Worm (Caenorhabditis elegans) whole organism, early embryonic: ENCODE results near the gene F14D2.15.

Experiments
- B0310.2 ChIP-seq: sonication (generic microtip); optimal IDR thresholded peaks from 2 replicates; lab custom pipeline; 2016; ENCODE audit warnings: mild to moderate bottlenecking, missing genetic modification characterization, missing compliant biosample characterization
- F13C5.2 ChIP-seq: sonication (generic microtip); optimal IDR thresholded peaks from 2 replicates; lab custom pipeline; 2017; ENCODE audit warnings: mild to moderate bottlenecking, missing genetic modification characterization, inconsistent platforms, missing compliant biosample characterization
- aly-1 ChIP-seq: sonication (generic microtip); optimal IDR thresholded peaks from 2 replicates; lab custom pipeline; 2016; ENCODE audit warnings: missing genetic modification characterization, missing compliant biosample characterization
- ama-1 ChIP-seq: fragments of 150-350 bp; optimal IDR thresholded peaks from 2 replicates; lab custom pipeline; 2014
- ceh-13 ChIP-seq: fragments of 200-800 bp; sonication (Bioruptor generic); optimal IDR thresholded peaks from 2 replicates; lab custom pipeline; 2018; ENCODE audit warnings: mild to moderate bottlenecking, missing genetic modification characterization, missing compliant biosample characterization
- ceh-36 ChIP-seq: sonication (generic microtip); optimal IDR thresholded peaks from 2 replicates; lab custom pipeline; 2016; ENCODE audit warnings: missing genetic modification characterization, inconsistent platforms, missing compliant biosample characterization
- ets-7 ChIP-seq: sonication (generic microtip); optimal IDR thresholded peaks from 2 replicates; lab custom pipeline; 2016; ENCODE audit warnings: missing genotype, missing genetic modification characterization, missing compliant biosample characterization
- flt-1 ChIP-seq: fragments of 200-800 bp; sonication (Bioruptor generic); IDR thresholded peaks from 2 replicates; pipeline ENCODE4 v1.3.6; 2022; ENCODE audit warnings: missing genetic modification characterization, missing compliant biosample characterization
- hmbx-1 ChIP-seq: sonication (generic microtip); optimal IDR thresholded peaks from 2 replicates; lab custom pipeline; 2016; ENCODE audit warnings: mild to moderate bottlenecking, missing genetic modification characterization, missing compliant biosample characterization
- hmg-4 ChIP-seq: fragments of 200-800 bp; sonication (Bioruptor generic); optimal IDR thresholded peaks from 2 replicates; lab custom pipeline; 2018; ENCODE audit warnings: mild to moderate bottlenecking, missing genetic modification characterization, missing compliant biosample characterization
- hnd-1 ChIP-seq: sonication (generic microtip); optimal IDR thresholded peaks from 2 replicates; lab custom pipeline; 2016; ENCODE audit warnings: missing genetic modification characterization, missing compliant biosample characterization
- pes-1 ChIP-seq: fragments of 200-800 bp; sonication (Bioruptor generic); IDR thresholded peaks from 2 replicates; pipeline ENCODE4 v1.3.6; 2022; ENCODE audit warnings: missing genetic modification reagents, missing genetic modification characterization, missing compliant biosample characterization
- scrt-1 ChIP-seq: fragments of 200-800 bp; sonication (Bioruptor generic); IDR thresholded peaks from 2 replicates; pipeline ENCODE4 v1.3.6; 2022; ENCODE audit warnings: missing genetic modification characterization, missing compliant biosample characterization
- sea-1 ChIP-seq: fragments of 200-800 bp; sonication (Bioruptor generic); conservative IDR thresholded peaks from 2 replicates; pipeline ENCODE4 v1.3.6; 2022; ENCODE audit warnings: missing genetic modification characterization, missing compliant biosample characterization
- tbx-11 ChIP-seq: fragments of 200-800 bp; sonication (Bioruptor generic); IDR thresholded peaks from 2 replicates; pipeline ENCODE4 v1.3.6; 2022; ENCODE audit warnings: missing genetic modification characterization, missing compliant biosample characterization
- tbx-37 ChIP-seq: fragments of 200-800 bp; sonication (Bioruptor generic); conservative IDR thresholded peaks from 2 replicates; pipeline ENCODE4 v1.3.6; 2022; ENCODE audit warnings: missing genetic modification reagents, missing genetic modification characterization, missing compliant biosample characterization
- tra-4 ChIP-seq: sonication (generic microtip); optimal IDR thresholded peaks from 2 replicates; lab custom pipeline; 2017; ENCODE audit warnings: missing genetic modification characterization, missing compliant biosample characterization

Gene F14D2.15

ce11 chrII:3374779-3375178 lies 31.2 kb upstream of the F14D2.15 start, which contains the start of gene bath-10:
Gene bath-10, plus strand, starts transcription at chrII:3375079.
- TF ChIP-seq ama-1 (lab: Kevin White, UChicago) (no peak), F13C5.2 (no peak), tra-4 (no peak)

- TF ChIP-seq ets-7 (tag; lab: Kevin White, UChicago) (peak; percentile 24), sea-1 (GFP tag; lab: Robert Waterston, UW) (no peak)
These were observed 30.3 kb upstream of the F14D2.15 start for ce11 chrII:3373875-3374274.

DNA sequence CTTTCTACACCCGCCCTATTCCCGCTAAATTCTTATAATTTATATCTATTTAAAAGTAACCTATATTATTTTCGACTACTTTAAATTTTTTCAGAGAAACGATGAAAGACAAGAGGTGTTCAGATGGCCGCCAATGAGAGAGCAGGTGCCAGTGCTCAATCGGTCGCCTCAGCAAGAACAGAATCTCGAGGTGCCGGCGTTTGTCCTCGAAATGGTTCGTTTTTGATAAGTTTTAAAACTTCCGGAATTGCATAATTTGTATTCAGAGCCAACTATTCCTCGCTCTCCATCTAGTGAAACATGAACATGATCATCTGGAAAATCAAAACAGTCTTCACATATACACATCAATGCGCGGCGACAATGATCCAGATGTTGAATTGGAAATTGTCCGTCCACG lies 27.4 kb upstream of the F14D2.15 start, which contains the start of gene bath-23:
Gene bath-23, plus strand, starts transcription at position 301 of the 400 bp plus-strand sequence.
- TF ChIP-seq scrt-1 (GFP tag; lab: Robert Waterston, UW) (no peak), pes-1 (GFP tag; lab: Robert Waterston, UW) (no peak), ceh-36 (tag; lab: Kevin White, UChicago) (no peak), ceh-13 (GFP tag; lab: Kevin White, UChicago) (no peak), ama-1 (lab: Kevin White, UChicago) (no peak), sea-1 (GFP tag; lab: Robert Waterston, UW) (no peak), tbx-11 (GFP tag; lab: Robert Waterston, UW) (no peak), flt-1 (GFP tag; lab: Robert Waterston, UW) (no peak), hnd-1 (tag; lab: Kevin White, UChicago) (no peak), B0310.2 (tag; lab: Kevin White, UChicago) (no peak), tra-4 (no peak), aly-1 (no peak), tbx-37 (GFP tag; lab: Robert Waterston, UW) (no peak), F13C5.2 (no peak)

- no peak for TF ChIP-seq flt-1 (GFP tag; lab: Robert Waterston, UW)
- TF ChIP-seq hmg-4, result no peak
- TF ChIP-seq tbx-11 (GFP tag; lab: Robert Waterston, UW), result no peak
- no peak for TF ChIP-seq B0310.2 (tag; lab: Kevin White, UChicago)
- TF ChIP-seq sea-1 (GFP tag; lab: Robert Waterston, UW), result no peak
- TF ChIP-seq ceh-36 (tag; lab: Kevin White, UChicago), result no peak
- TF ChIP-seq ama-1 (lab: Kevin White, UChicago), result no peak
- TF ChIP-seq scrt-1 (GFP tag; lab: Robert Waterston, UW), result no peak
- no peak for TF ChIP-seq ceh-13 (GFP tag; lab: Kevin White, UChicago)
- TF ChIP-seq tra-4, result no peak
- no peak for TF ChIP-seq pes-1 (GFP tag; lab: Robert Waterston, UW)
- TF ChIP-seq aly-1, result no peak
- TF ChIP-seq F13C5.2, result no peak
- TF ChIP-seq ets-7 (tag; lab: Kevin White, UChicago), result no peak
- TF ChIP-seq tbx-37 (GFP tag; lab: Robert Waterston, UW), result no peak
- no peak for TF ChIP-seq hnd-1 (tag; lab: Kevin White, UChicago)
- TF ChIP-seq hmbx-1 (tag; lab: Kevin White, UChicago), result no peak
These were observed 26.4 kb upstream of the F14D2.15 start, which contains the start of gene Y49F6C.8 for ce11 chrII:3370061-3370460. Gene Y49F6C.8, minus strand, starts transcription at chrII:3370111.

DNA sequence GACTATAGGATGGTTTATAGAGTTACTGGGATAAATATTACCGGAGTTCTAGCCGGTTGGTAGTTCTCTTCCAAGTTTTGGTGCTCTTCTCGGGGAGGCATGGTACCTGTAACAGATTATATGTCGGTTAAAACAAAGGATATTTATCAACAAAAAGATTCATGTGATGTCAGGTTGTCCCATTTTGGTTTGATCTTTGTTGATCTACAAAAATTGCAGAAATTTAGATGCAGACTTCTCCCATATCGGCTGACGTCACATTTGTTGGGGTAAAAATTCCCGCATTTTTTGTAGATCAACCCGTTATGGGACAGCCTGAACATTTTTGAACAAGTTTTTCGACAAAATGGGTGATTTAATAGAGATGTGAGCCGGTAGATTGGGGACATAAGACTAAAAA lies 24.5 kb upstream of the F14D2.15 start, which contains the start of gene Y49F6C.7:
Gene Y49F6C.7, minus strand, starts transcription at position 101 of the 400 bp plus-strand sequence.
- no peak for TF ChIP-seq hmg-4
- no peak for TF ChIP-seq tra-4
- no peak for TF ChIP-seq ceh-36 (tag; lab: Kevin White, UChicago)
- no peak for TF ChIP-seq F13C5.2

ce11 chrII:3367100-3367499 lies 23.5 kb upstream of the F14D2.15 start, which contains the start of gene Y49F6C.6:
Gene Y49F6C.6, minus strand, starts transcription at chrII:3367200.
- TF ChIP-seq F13C5.2, result no peak
- TF ChIP-seq flt-1 (GFP tag; lab: Robert Waterston, UW), result no peak
- TF ChIP-seq ceh-36 (tag; lab: Kevin White, UChicago), result no peak
- TF ChIP-seq hmg-4, result no peak
- no peak for TF ChIP-seq tbx-11 (GFP tag; lab: Robert Waterston, UW)
- no peak for TF ChIP-seq ceh-13 (GFP tag; lab: Kevin White, UChicago)
- no peak for TF ChIP-seq ama-1 (lab: Kevin White, UChicago)
- no peak for TF ChIP-seq scrt-1 (GFP tag; lab: Robert Waterston, UW)
- no peak for TF ChIP-seq sea-1 (GFP tag; lab: Robert Waterston, UW)
- no peak for TF ChIP-seq aly-1
- no peak for TF ChIP-seq B0310.2 (tag; lab: Kevin White, UChicago)
- TF ChIP-seq tbx-37 (GFP tag; lab: Robert Waterston, UW), result no peak
- no peak for TF ChIP-seq pes-1 (GFP tag; lab: Robert Waterston, UW)
- no peak for TF ChIP-seq hnd-1 (tag; lab: Kevin White, UChicago)

ce11 chrII:3358834-3359233 lies 15.2 kb upstream of the F14D2.15 start, which contains the start of the genes lido-14 and bath-27:
Gene lido-14, plus strand, starts transcription at chrII:3359134.
Gene bath-27, plus strand, starts transcription at chrII:3359139.
- no peak for TF ChIP-seq sea-1 (GFP tag; lab: Robert Waterston, UW)
- no peak for TF ChIP-seq tbx-37 (GFP tag; lab: Robert Waterston, UW)
- no peak for TF ChIP-seq F13C5.2
- TF ChIP-seq tbx-11 (GFP tag; lab: Robert Waterston, UW), result no peak
- TF ChIP-seq flt-1 (GFP tag; lab: Robert Waterston, UW), result no peak
- no peak for TF ChIP-seq hnd-1 (tag; lab: Kevin White, UChicago)
- TF ChIP-seq ets-7 (tag; lab: Kevin White, UChicago), result no peak
- TF ChIP-seq ceh-36 (tag; lab: Kevin White, UChicago), result no peak
- TF ChIP-seq hmg-4, result no peak
- TF ChIP-seq scrt-1 (GFP tag; lab: Robert Waterston, UW), result no peak
- TF ChIP-seq B0310.2 (tag; lab: Kevin White, UChicago), result no peak
- no peak for TF ChIP-seq pes-1 (GFP tag; lab: Robert Waterston, UW)

ce11 chrII:3349820-3350291 lies 6.2 kb upstream of the F14D2.15 start, which contains the start of gene F14D2.8:
Gene F14D2.8, minus strand, starts transcription at chrII:3349870.
- no peak for TF ChIP-seq hmbx-1 (tag; lab: Kevin White, UChicago)
